Worm (Caenorhabditis elegans) whole organism, young adult: ENCODE data around the gene Y48G9A.6.

Experiments
- B0019.2 ChIP-seq: fragments of 200-800 bp; sonication (Bioruptor generic); conservative IDR thresholded peaks from 2 replicates; pipeline ENCODE4 v1.3.6; 2022; ENCODE audit warnings: missing genetic modification reagents, missing genetic modification characterization, missing compliant biosample characterization
- B0261.1 ChIP-seq: sonication (generic microtip); optimal IDR thresholded peaks from 2 replicates; lab custom pipeline; 2016; ENCODE audit warnings: mild to moderate bottlenecking, missing genetic modification characterization, moderate library complexity, missing compliant biosample characterization
- B0336.3 ChIP-seq: fragments of 200-800 bp; sonication (Bioruptor generic); IDR thresholded peaks from 2 replicates; pipeline ENCODE4 v1.3.6; 2022; ENCODE audit warnings: missing genetic modification characterization, missing compliant biosample characterization
- F22D6.2 ChIP-seq: sonication (generic microtip); optimal IDR thresholded peaks from 2 replicates; lab custom pipeline; 2016; ENCODE audit warnings: mild to moderate bottlenecking, missing genetic modification characterization, missing compliant biosample characterization
- F33H1.4 ChIP-seq: fragments of 200-800 bp; sonication (Bioruptor generic); IDR thresholded peaks from 2 replicates; pipeline ENCODE4 v1.3.6; 2022; ENCODE audit warnings: missing genetic modification reagents, missing genetic modification characterization, missing compliant biosample characterization
- F39B2.1 ChIP-seq: fragments of 200-800 bp; sonication (Bioruptor generic); IDR thresholded peaks from 2 replicates; pipeline ENCODE4 v1.3.6; 2022; ENCODE audit warnings: missing genetic modification reagents, missing genetic modification characterization, missing compliant biosample characterization
- F52B5.7 ChIP-seq: sonication (generic microtip); optimal IDR thresholded peaks from 2 replicates; lab custom pipeline; 2016; ENCODE audit warnings: mild to moderate bottlenecking, missing genetic modification characterization, missing compliant biosample characterization
- F57A8.1 ChIP-seq: fragments of 200-800 bp; sonication (Bioruptor generic); optimal IDR thresholded peaks from 2 replicates; lab custom pipeline; 2018; ENCODE audit warnings: mild to moderate bottlenecking, missing genetic modification characterization, moderate library complexity, missing compliant biosample characterization
- F57C9.4 ChIP-seq: sonication (generic microtip); optimal IDR thresholded peaks from 2 replicates; lab custom pipeline; 2017; ENCODE audit warnings: mild to moderate bottlenecking, missing genetic modification characterization, missing compliant biosample characterization
- K12H6.12 ChIP-seq: fragments of 200-800 bp; sonication (Bioruptor generic); optimal IDR thresholded peaks from 2 replicates; lab custom pipeline; 2018; ENCODE audit warnings: mild to moderate bottlenecking, missing genetic modification characterization, missing compliant biosample characterization
- Y56A3A.18 ChIP-seq: fragments of 200-800 bp; sonication (Bioruptor generic); IDR thresholded peaks from 2 replicates; pipeline ENCODE4 v1.3.6; 2022; ENCODE audit warnings: missing genetic modification reagents, missing genetic modification characterization, missing compliant biosample characterization
- ama-1 ChIP-seq, 3 experiments: fragments of 150-350 bp in 1 of 3; sonication (generic microtip) in 2 of 3; optimal IDR thresholded peaks; 2 replicates each; lab custom pipeline; 2014 to 2018; ENCODE audit warnings: missing biosample characterization in 2 of 3, missing genetic modification characterization in 2 of 3, missing genetic modification reagents in 2 of 3
- atf-7 ChIP-seq: sonication (generic microtip); optimal IDR thresholded peaks from 2 replicates; lab custom pipeline; 2017; ENCODE audit warnings: mild to moderate bottlenecking, missing genetic modification characterization, missing compliant biosample characterization
- athp-1 ChIP-seq: sonication (generic microtip); optimal IDR thresholded peaks from 2 replicates; lab custom pipeline; 2017; ENCODE audit warnings: mild to moderate bottlenecking, missing genetic modification characterization, missing compliant biosample characterization
- ccch-3 ChIP-seq: fragments of 200-800 bp; sonication (Bioruptor generic); optimal IDR thresholded peaks from 2 replicates; lab custom pipeline; 2018; ENCODE audit warnings: mild to moderate bottlenecking, missing genetic modification characterization, missing compliant biosample characterization
- ceh-91 ChIP-seq: fragments of 200-800 bp; sonication (Bioruptor generic); IDR thresholded peaks from 2 replicates; pipeline ENCODE4 v1.3.6; 2022; ENCODE audit warnings: missing genetic modification reagents, missing genetic modification characterization, missing compliant biosample characterization
- dox-1 ChIP-seq: fragments of 200-800 bp; sonication (Bioruptor generic); IDR thresholded peaks from 2 replicates; pipeline ENCODE4 v1.3.6; 2022; ENCODE audit warnings: missing genetic modification reagents, missing genetic modification characterization, missing compliant biosample characterization
- dpl-1 ChIP-seq: fragments of 150-350 bp; optimal IDR thresholded peaks from 2 replicates; lab custom pipeline; 2014; ENCODE audit warnings: missing biosample characterization, missing genetic modification reagents, missing genetic modification characterization
- efl-1 ChIP-seq: fragments of 150-350 bp; optimal IDR thresholded peaks from 2 replicates; lab custom pipeline; 2014; ENCODE audit warnings: missing biosample characterization, missing genetic modification reagents, missing genetic modification characterization
- hlh-26 ChIP-seq: fragments of 200-800 bp; sonication (Bioruptor generic); conservative IDR thresholded peaks from 2 replicates; pipeline ENCODE4 v1.3.6; 2022; ENCODE audit warnings: missing genetic modification reagents, missing genetic modification characterization, missing compliant biosample characterization
- hmg-1.2 ChIP-seq: fragments of 200-800 bp; sonication (Bioruptor generic); IDR thresholded peaks from 2 replicates; pipeline ENCODE4 v1.3.6; 2022; ENCODE audit warnings: missing genetic modification reagents, missing genetic modification characterization, missing compliant biosample characterization
- hsf-1 ChIP-seq: fragments of 200-800 bp; sonication (Bioruptor generic); IDR thresholded peaks from 2 replicates; pipeline ENCODE4 v1.3.6; 2022; ENCODE audit warnings: missing genetic modification reagents, missing genetic modification characterization, missing compliant biosample characterization
- lag-1 ChIP-seq: fragments of 200-800 bp; sonication (Bioruptor generic); IDR thresholded peaks from 2 replicates; pipeline ENCODE4 v1.3.6; 2022; ENCODE audit warnings: missing genetic modification reagents, missing genetic modification characterization, missing compliant biosample characterization
- let-526 ChIP-seq: fragments of 200-800 bp; sonication (Bioruptor generic); IDR thresholded peaks from 2 replicates; pipeline ENCODE4 v1.3.6; 2022; ENCODE audit warnings: missing genetic modification reagents, missing genetic modification characterization, missing compliant biosample characterization
- lin-26 ChIP-seq: fragments of 200-800 bp; sonication (Bioruptor generic); IDR thresholded peaks from 2 replicates; pipeline ENCODE4 v1.3.6; 2022; ENCODE audit warnings: missing genetic modification reagents, missing genetic modification characterization, missing compliant biosample characterization
- lin-40 ChIP-seq: sonication (generic microtip); optimal IDR thresholded peaks from 2 replicates; lab custom pipeline; 2016; ENCODE audit warnings: missing genetic modification characterization, mild to moderate bottlenecking, missing compliant biosample characterization, missing genotype, missing genetic modification reagents
- madf-10 ChIP-seq: sonication (generic microtip); optimal IDR thresholded peaks from 2 replicates; lab custom pipeline; 2016; ENCODE audit warnings: mild to moderate bottlenecking, missing genetic modification characterization, missing compliant biosample characterization
- madf-3 ChIP-seq: fragments of 200-800 bp; sonication (Bioruptor generic); IDR thresholded peaks from 2 replicates; pipeline ENCODE4 v1.3.6; 2022; ENCODE audit warnings: missing genetic modification reagents, missing genetic modification characterization, missing compliant biosample characterization
- madf-6 ChIP-seq: fragments of 200-800 bp; sonication (Bioruptor generic); IDR thresholded peaks from 2 replicates; pipeline ENCODE4 v1.3.6; 2022; ENCODE audit warnings: missing genetic modification reagents, missing genetic modification characterization, missing compliant biosample characterization
- mel-28 ChIP-seq: sonication (generic microtip); optimal IDR thresholded peaks from 2 replicates; lab custom pipeline; 2016; ENCODE audit warnings: borderline replicate concordance, mild to moderate bottlenecking, missing genetic modification characterization, missing compliant biosample characterization
- mxl-1 ChIP-seq: sonication (generic microtip); optimal IDR thresholded peaks from 2 replicates; lab custom pipeline; 2016; ENCODE audit warnings: missing genetic modification characterization, missing compliant biosample characterization
- nhr-120 ChIP-seq: fragments of 200-800 bp; sonication (Bioruptor generic); IDR thresholded peaks from 2 replicates; pipeline ENCODE4 v1.3.6; 2022; ENCODE audit warnings: missing genetic modification characterization, missing compliant biosample characterization
- nhr-27 ChIP-seq: fragments of 200-800 bp; sonication (Bioruptor generic); optimal IDR thresholded peaks from 2 replicates; lab custom pipeline; 2018; ENCODE audit warnings: mild to moderate bottlenecking, missing genetic modification characterization, moderate library complexity, missing compliant biosample characterization
- nhr-80 ChIP-seq: sonication (generic microtip); optimal IDR thresholded peaks from 2 replicates; lab custom pipeline; 2016; ENCODE audit warnings: missing genetic modification characterization, missing compliant biosample characterization
- pbrm-1 ChIP-seq: fragments of 200-800 bp; sonication (Bioruptor generic); IDR thresholded peaks from 2 replicates; pipeline ENCODE4 v1.3.6; 2022; ENCODE audit warnings: missing genetic modification reagents, missing genetic modification characterization, missing compliant biosample characterization
- sea-2 ChIP-seq: fragments of 200-800 bp; sonication (Bioruptor generic); IDR thresholded peaks from 2 replicates; pipeline ENCODE4 v1.3.6; 2022; ENCODE audit warnings: missing genetic modification characterization, missing compliant biosample characterization
- snpc-1.1 ChIP-seq: sonication (generic microtip); optimal IDR thresholded peaks from 2 replicates; lab custom pipeline; 2017; ENCODE audit warnings: missing genetic modification characterization, mild to moderate bottlenecking, missing compliant biosample characterization, antibody characterized with exemption, moderate library complexity, missing genotype, missing genetic modification reagents; ENCODE audit not compliant: insufficient read depth
- snpc-1.3 ChIP-seq: sonication (generic microtip); optimal IDR thresholded peaks from 2 replicates; lab custom pipeline; 2017; ENCODE audit warnings: missing genetic modification characterization, mild to moderate bottlenecking, missing compliant biosample characterization, antibody characterized with exemption, moderate library complexity, missing genotype, missing genetic modification reagents; ENCODE audit not compliant: insufficient read depth
- somi-1 ChIP-seq: fragments of 200-800 bp; sonication (Bioruptor generic); optimal IDR thresholded peaks from 2 replicates; lab custom pipeline; 2018; ENCODE audit warnings: mild to moderate bottlenecking, missing genetic modification characterization, missing compliant biosample characterization
- tbp1 ChIP-seq: fragments of 200-800 bp; sonication (Bioruptor generic); optimal IDR thresholded peaks from 2 replicates; lab custom pipeline; 2018; ENCODE audit warnings: mild to moderate bottlenecking, missing genetic modification characterization, missing compliant biosample characterization
- ztf-26 ChIP-seq: sonication (generic microtip); optimal IDR thresholded peaks from 2 replicates; lab custom pipeline; 2017; ENCODE audit warnings: missing genetic modification characterization, missing compliant biosample characterization
- ztf-6 ChIP-seq: fragments of 200-800 bp; sonication (Bioruptor generic); IDR thresholded peaks from 2 replicates; pipeline ENCODE4 v1.3.6; 2022; ENCODE audit warnings: missing genetic modification reagents, missing genetic modification characterization, missing compliant biosample characterization

Gene Y48G9A.6

DNA sequence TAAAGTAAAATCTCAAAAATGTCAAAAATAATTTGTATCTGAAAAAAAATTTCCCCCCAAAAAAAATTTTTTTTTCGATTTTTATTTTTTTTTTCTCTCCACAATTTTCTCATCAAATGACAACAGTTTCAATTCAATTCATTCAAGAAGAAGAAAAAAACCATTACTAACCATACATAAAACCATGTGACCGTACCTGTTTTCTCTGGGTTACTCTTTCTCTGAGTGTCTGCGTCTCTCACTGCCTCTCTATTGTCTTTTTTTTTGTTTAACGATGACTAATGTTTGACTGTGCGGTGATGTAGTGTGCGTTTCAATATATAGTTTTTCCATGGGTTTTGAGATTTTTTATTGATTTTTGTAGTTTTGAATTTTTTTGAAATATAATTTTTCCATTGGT is 26.9 kb upstream of the Y48G9A.6 start (continued):
- no peak for TF ChIP-seq mel-28 (tag; lab: Kevin White, UChicago)
- peak; percentile 46 for TF ChIP-seq ztf-26

DNA sequence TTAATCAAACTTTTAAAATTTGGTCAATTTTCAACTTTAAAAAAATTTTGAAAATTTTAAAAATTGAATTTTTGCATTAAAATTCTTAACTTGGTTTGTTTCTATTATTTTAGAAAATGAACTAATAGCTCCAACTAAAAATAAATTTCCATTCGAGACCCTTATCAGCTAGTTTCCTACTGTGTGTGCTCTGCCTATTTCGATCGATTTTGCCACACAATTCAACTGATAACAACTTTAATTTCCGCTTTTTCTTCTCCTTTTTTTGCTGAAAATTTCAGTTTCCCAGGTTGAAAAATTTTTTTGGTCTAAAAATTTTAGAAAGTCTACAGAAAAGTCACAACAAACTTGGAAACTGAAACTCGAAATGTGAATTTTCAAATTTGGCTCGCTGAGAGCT is 26.3 kb upstream of the Y48G9A.6 start:
- TF ChIP-seq F22D6.2 (tag; lab: Kevin White, UChicago) (no peak), madf-3 (GFP tag; lab: Robert Waterston, UW) (no peak), ceh-91 (GFP tag; lab: Robert Waterston, UW) (no peak), F33H1.4 (no peak), nhr-80 (tag; lab: Kevin White, UChicago) (peak; percentile 30), K12H6.12 (tag; lab: Kevin White, UChicago) (no peak), madf-10 (no peak), tbp1 (no peak), somi-1 (GFP tag; lab: Kevin White, UChicago) (no peak)

DNA sequence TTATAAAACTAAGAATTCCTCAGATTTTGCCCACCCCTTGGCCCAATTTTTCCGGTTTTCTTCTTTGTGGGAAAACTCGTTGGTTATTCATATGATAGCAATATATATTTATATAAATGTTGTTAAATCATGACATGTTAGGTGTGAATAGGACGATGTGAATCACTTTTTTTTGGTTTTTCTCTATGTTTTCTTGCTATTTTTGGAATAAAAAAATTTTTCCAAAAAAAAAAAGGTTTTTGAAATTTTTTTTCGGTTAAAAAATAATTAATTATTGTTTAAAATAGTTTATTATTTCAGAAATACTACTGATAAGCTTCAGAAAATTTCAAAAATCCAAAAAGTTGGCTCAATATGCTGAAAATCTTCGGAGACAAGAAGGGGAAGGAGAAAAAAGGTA is 25.2 kb upstream of the Y48G9A.6 start, which contains the start of gene Y48G9A.9:
Y48G9A.9 (plus strand) TSS at position 301 of the 400 bp plus-strand sequence.
- TF ChIP-seq dpl-1 (GFP tag; lab: Kevin White, UChicago) (no peak), nhr-27 (tag; lab: Kevin White, UChicago) (no peak), ztf-26 (no peak), madf-10 (no peak)

DNA sequence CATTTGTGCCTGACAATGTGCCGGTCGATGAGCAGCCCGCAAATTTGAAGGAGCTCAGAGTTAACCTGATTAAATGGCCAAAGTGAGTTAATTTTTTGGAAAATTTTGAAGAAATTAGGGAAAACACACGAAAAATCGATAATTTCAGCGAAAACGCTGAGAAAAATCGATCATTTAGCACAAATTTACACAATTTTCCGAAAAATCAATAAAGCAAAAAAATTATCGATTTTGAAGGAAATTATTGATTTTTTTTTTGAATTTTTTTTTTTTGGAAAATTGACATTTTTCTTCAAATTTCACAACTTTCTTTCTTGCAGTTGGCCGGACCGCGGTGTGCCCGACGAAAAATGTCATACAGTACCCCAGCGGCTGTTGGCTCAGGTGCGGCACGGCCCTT is 19.5 kb upstream of the Y48G9A.6 start:
- TF ChIP-seq B0261.1 (tag; lab: Kevin White, UChicago) (no peak), hmg-1.2 (GFP tag; lab: Robert Waterston, UW) (no peak), F57A8.1 (GFP tag; lab: Kevin White, UChicago) (no peak), pbrm-1 (GFP tag; lab: Robert Waterston, UW) (no peak), ceh-91 (GFP tag; lab: Robert Waterston, UW) (no peak), snpc-1.3 (tag; lab: Kevin White, UChicago) (no peak), nhr-120 (GFP tag; lab: Robert Waterston, UW) (no peak), atf-7 (tag; lab: Kevin White, UChicago) (no peak), let-526 (GFP tag; lab: Robert Waterston, UW) (no peak), madf-6 (no peak), lin-26 (GFP tag; lab: Robert Waterston, UW) (no peak), hsf-1 (GFP tag; lab: Robert Waterston, UW) (no peak), lag-1 (GFP tag; lab: Robert Waterston, UW) (no peak), mxl-1 (tag; lab: Kevin White, UChicago) (no peak), F39B2.1 (GFP tag; lab: Robert Waterston, UW) (no peak), hlh-26 (GFP tag; lab: Robert Waterston, UW) (no peak), ccch-3 (GFP tag; lab: Kevin White, UChicago) (no peak), Y56A3A.18 (GFP tag; lab: Robert Waterston, UW) (no peak), ztf-6 (no peak)

DNA sequence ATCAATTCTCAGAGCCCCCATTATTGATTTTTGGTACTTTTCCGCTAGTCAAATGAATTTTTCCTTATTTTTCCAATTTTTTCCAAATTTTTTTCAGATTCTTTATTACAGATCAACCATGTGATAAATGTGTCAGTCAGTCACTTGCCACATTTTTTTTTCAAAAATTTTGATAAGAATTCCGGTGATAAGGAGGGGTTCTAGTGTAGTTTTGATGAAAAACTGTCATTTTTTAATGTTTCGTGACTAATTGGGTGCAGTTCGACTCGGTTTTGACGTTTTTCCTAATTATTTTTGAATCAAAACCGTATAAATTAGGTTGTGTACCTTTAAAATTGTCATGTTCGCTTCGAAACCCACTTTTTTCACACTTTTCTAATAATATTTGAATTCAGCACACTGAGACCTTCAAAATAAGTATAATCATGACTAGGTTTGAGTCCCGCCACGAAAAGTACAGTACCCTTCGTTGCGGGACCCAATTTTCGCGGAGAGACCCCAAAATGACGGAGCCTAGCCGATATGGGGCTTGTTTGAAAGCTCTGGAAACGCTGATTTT is 17.8 kb upstream of the Y48G9A.6 start:
- TF ChIP-seq B0336.3: 0 out of 2 replicates have a peak, but pooled peaks have one; percentile 17
- TF ChIP-seq B0019.2: no peak
- TF ChIP-seq F57A8.1 (GFP tag; lab: Kevin White, UChicago): no peak
- no peak for TF ChIP-seq lin-40 (tag; lab: Kevin White, UChicago)
- TF ChIP-seq F57C9.4 (tag; lab: Kevin White, UChicago): no peak
- TF ChIP-seq hmg-1.2 (GFP tag; lab: Robert Waterston, UW): 0 out of 2 replicates have a peak, but pooled peaks have one; percentile 15
- no peak for TF ChIP-seq athp-1 (tag; lab: Kevin White, UChicago)
- no peak for TF ChIP-seq hsf-1 (GFP tag; lab: Robert Waterston, UW)
- TF ChIP-seq sea-2 (GFP tag; lab: Robert Waterston, UW): no peak
- no peak for TF ChIP-seq snpc-1.1 (tag; lab: Kevin White, UChicago)
- no peak for TF ChIP-seq F52B5.7 (tag; lab: Kevin White, UChicago)
- TF ChIP-seq ama-1 (optimal IDR thresholded peaks at IDR 0.05; lab: Kevin White, UChicago): no peak
- no peak for TF ChIP-seq ama-1 (GFP tag; optimal IDR thresholded peaks at IDR 0.05; lab: Kevin White, UChicago)
- TF ChIP-seq dox-1 (GFP tag; lab: Robert Waterston, UW): peak; percentile 52; the same call in 1 of the 2 replicates
- no peak for TF ChIP-seq efl-1
- no peak for TF ChIP-seq lag-1 (GFP tag; lab: Robert Waterston, UW)
